Fruit fly (Drosophila melanogaster) whole organism, embryonic: ENCODE results near the gene CG10431.

Experiments used
- Abd-B ChIP-seq: fragments of 200-800 bp; sonication (Bioruptor generic); optimal IDR thresholded peaks from 2 replicates; lab custom pipeline; 2018; ENCODE audit warnings: missing biosample characterization, mild to moderate bottlenecking, missing genetic modification characterization, moderate library complexity
- CG10366 ChIP-seq: fragments of 200-800 bp; sonication (Bioruptor generic); IDR thresholded peaks from 2 replicates; pipeline ENCODE4 v1.3.6; 2022; ENCODE audit warnings: missing biosample characterization, missing genetic modification characterization
- CG11560 ChIP-seq: fragments of 200-800 bp; sonication (Bioruptor generic); IDR thresholded peaks from 3 replicates; pipeline ENCODE4 v1.3.6; 2022; ENCODE audit warnings: missing biosample characterization, missing genetic modification characterization
- CG1233 ChIP-seq: fragments of 200-800 bp; sonication (Bioruptor generic); optimal IDR thresholded peaks from 4 replicates; lab custom pipeline; 2018; ENCODE audit warnings: missing biosample characterization, mild to moderate bottlenecking, missing genetic modification characterization
- CG13624 ChIP-seq: fragments of 200-800 bp; sonication (Bioruptor generic); optimal IDR thresholded peaks from 2 replicates; lab custom pipeline; 2016; ENCODE audit warnings: missing biosample characterization, missing genetic modification characterization
- CG14860 ChIP-seq: fragments of 200-800 bp; sonication (Bioruptor generic); IDR thresholded peaks from 3 replicates; pipeline ENCODE4 v1.3.6; 2022; ENCODE audit warnings: missing biosample characterization, missing genetic modification characterization; ENCODE audit not compliant: partially characterized antibody
- CG14965 ChIP-seq: fragments of 200-800 bp; sonication (Bioruptor generic); optimal IDR thresholded peaks from 2 replicates; lab custom pipeline; 2016; ENCODE audit warnings: missing biosample characterization, missing genetic modification characterization, borderline replicate concordance
- CG15011 ChIP-seq: fragments of 200-800 bp; sonication (Bioruptor generic); optimal IDR thresholded peaks from 3 replicates; lab custom pipeline; 2018; ENCODE audit warnings: missing biosample characterization, mild to moderate bottlenecking, missing genetic modification characterization
- CG1792 ChIP-seq: fragments of 200-800 bp; sonication (Bioruptor generic); optimal IDR thresholded peaks from 2 replicates; lab custom pipeline; 2016; ENCODE audit warnings: missing biosample characterization, missing genetic modification characterization
- CG1832 ChIP-seq: fragments of 200-800 bp; sonication (Bioruptor generic); optimal IDR thresholded peaks from 2 replicates; lab custom pipeline; 2017; ENCODE audit warnings: missing biosample characterization, mild to moderate bottlenecking, missing genetic modification characterization, inconsistent platforms
- CG2129 ChIP-seq: fragments of 200-800 bp; sonication (Bioruptor generic); IDR thresholded peaks from 2 replicates; pipeline ENCODE4 v1.3.6; 2022; ENCODE audit warnings: missing biosample characterization, missing genetic modification characterization; ENCODE audit not compliant: partially characterized antibody
- CG30020 ChIP-seq: fragments of 200-800 bp; optimal IDR thresholded peaks from 2 replicates; lab custom pipeline; 2019; ENCODE audit warnings: missing biosample characterization, mild to moderate bottlenecking, missing genetic modification characterization, moderate library complexity
- CG33213 ChIP-seq: fragments of 200-800 bp; sonication (Bioruptor generic); optimal IDR thresholded peaks from 3 replicates; lab custom pipeline; 2016; ENCODE audit warnings: missing biosample characterization, missing genetic modification characterization
- CG33557 ChIP-seq: fragments of 200-800 bp; sonication (Bioruptor generic); optimal IDR thresholded peaks from 2 replicates; lab custom pipeline; 2019; ENCODE audit warnings: missing biosample characterization, mild to moderate bottlenecking, missing genetic modification characterization, moderate library complexity
- CG34224 ChIP-seq: fragments of 200-800 bp; sonication (Bioruptor generic); IDR thresholded peaks from 3 replicates; pipeline ENCODE4 v1.3.6; 2022; ENCODE audit warnings: missing biosample characterization, missing genetic modification characterization; ENCODE audit not compliant: partially characterized antibody
- CG3995 ChIP-seq: fragments of 200-800 bp; sonication (Bioruptor generic); optimal IDR thresholded peaks from 3 replicates; lab custom pipeline; 2016; ENCODE audit warnings: missing biosample characterization, missing genetic modification characterization
- CG7745 ChIP-seq: fragments of 200-800 bp; sonication (Bioruptor generic); optimal IDR thresholded peaks from 2 replicates; lab custom pipeline; 2018; ENCODE audit warnings: missing biosample characterization, mild to moderate bottlenecking, missing genetic modification characterization, moderate library complexity
- CG7839 ChIP-seq: fragments of 200-800 bp; sonication (Bioruptor generic); optimal IDR thresholded peaks from 3 replicates; lab custom pipeline; 2018; ENCODE audit warnings: missing biosample characterization, mild to moderate bottlenecking, missing genetic modification characterization, moderate library complexity
- CG9876 ChIP-seq: fragments of 200-800 bp; sonication (Bioruptor generic); optimal IDR thresholded peaks from 2 replicates; lab custom pipeline; 2016; ENCODE audit warnings: missing biosample characterization, missing genetic modification characterization
- Deaf1 ChIP-seq: fragments of 200-800 bp; optimal IDR thresholded peaks from 3 replicates; lab custom pipeline; 2019; ENCODE audit warnings: missing biosample characterization, mild to moderate bottlenecking, missing genetic modification characterization, moderate library complexity
- Doc3 ChIP-seq: fragments of 200-800 bp; sonication (Bioruptor generic); IDR thresholded peaks from 3 replicates; pipeline ENCODE4 v1.3.6; 2022; ENCODE audit warnings: missing biosample characterization, missing genetic modification characterization; ENCODE audit not compliant: partially characterized antibody
- Ets97D ChIP-seq: fragments of 200-800 bp; sonication (Bioruptor generic); optimal IDR thresholded peaks from 3 replicates; lab custom pipeline; 2016; ENCODE audit warnings: missing biosample characterization, missing genetic modification characterization
- HLHmδ ChIP-seq: fragments of 200-800 bp; sonication (Bioruptor generic); optimal IDR thresholded peaks from 2 replicates; lab custom pipeline; 2018; ENCODE audit warnings: missing biosample characterization, mild to moderate bottlenecking, missing genetic modification characterization, moderate library complexity
- HmgZ ChIP-seq: fragments of 200-800 bp; sonication (Bioruptor generic); optimal IDR thresholded peaks from 2 replicates; lab custom pipeline; 2018; ENCODE audit warnings: missing biosample characterization, mild to moderate bottlenecking, missing genetic modification characterization
- Hmr ChIP-seq: fragments of 200-800 bp; sonication (Bioruptor generic); optimal IDR thresholded peaks from 3 replicates; lab custom pipeline; 2017; ENCODE audit warnings: mild to moderate bottlenecking, missing biosample characterization, missing genetic modification reagents, missing genetic modification characterization
- Lpt ChIP-seq: fragments of >200 bp; optimal IDR thresholded peaks from 2 replicates; lab custom pipeline; 2018; ENCODE audit warnings: missing biosample characterization, missing genetic modification characterization
- MBD-R2 ChIP-seq: fragments of 200-800 bp; sonication (Bioruptor generic); IDR thresholded peaks from 2 replicates; pipeline ENCODE4 v1.3.6; 2022; ENCODE audit warnings: missing biosample characterization, missing genetic modification characterization
- Ptx1 ChIP-seq: fragments of 200-800 bp; sonication (Bioruptor generic); IDR thresholded peaks from 2 replicates; pipeline ENCODE4 v1.3.6; 2022; ENCODE audit warnings: missing biosample characterization, missing genetic modification characterization
- Rfx ChIP-seq: fragments of 200-800 bp; sonication (Bioruptor generic); IDR thresholded peaks from 2 replicates; pipeline ENCODE4 v1.3.6; 2022; ENCODE audit warnings: missing biosample characterization, missing genetic modification characterization
- Sin3A ChIP-seq: fragments of >200 bp; optimal IDR thresholded peaks from 2 replicates; lab custom pipeline; 2018
- Sry-β ChIP-seq: fragments of 200-800 bp; sonication (Bioruptor generic); optimal IDR thresholded peaks from 2 replicates; lab custom pipeline; 2018; ENCODE audit warnings: missing biosample characterization, mild to moderate bottlenecking, missing genetic modification characterization, moderate library complexity
- ab ChIP-seq: fragments of 200-800 bp; sonication (Bioruptor generic); optimal IDR thresholded peaks from 2 replicates; lab custom pipeline; 2016; ENCODE audit warnings: missing biosample characterization, missing genetic modification characterization
- bab2 ChIP-seq: fragments of 200-800 bp; sonication (Bioruptor generic); optimal IDR thresholded peaks from 2 replicates; lab custom pipeline; 2016; ENCODE audit warnings: missing biosample characterization, missing genetic modification characterization
- bigmax ChIP-seq: fragments of 200-800 bp; sonication (Bioruptor generic); optimal IDR thresholded peaks from 2 replicates; lab custom pipeline; 2018; ENCODE audit warnings: missing biosample characterization, mild to moderate bottlenecking, missing genetic modification characterization
- bsh ChIP-seq, 2 experiments: fragments of 200-800 bp; sonication (Bioruptor generic); optimal IDR thresholded peaks; 2 replicates each; lab custom pipeline; 2017 to 2018; ENCODE audit warnings: mild to moderate bottlenecking in 2 of 2, missing biosample characterization in 2 of 2, missing genetic modification characterization in 2 of 2, moderate library complexity in 1 of 2
- cato ChIP-seq: fragments of 200-800 bp; sonication (Bioruptor generic); optimal IDR thresholded peaks from 2 replicates; lab custom pipeline; 2016; ENCODE audit warnings: missing biosample characterization, missing genetic modification characterization, borderline replicate concordance
- chm ChIP-seq: fragments of 200-800 bp; sonication (Bioruptor generic); IDR thresholded peaks from 2 replicates; pipeline ENCODE4 v1.3.6; 2022; ENCODE audit warnings: missing biosample characterization, missing genetic modification characterization
- dm ChIP-seq: fragments of 200-800 bp; sonication (Bioruptor generic); optimal IDR thresholded peaks from 3 replicates; lab custom pipeline; 2016; ENCODE audit warnings: missing biosample characterization, missing genetic modification characterization
- fru ChIP-seq: fragments of >200 bp; optimal IDR thresholded peaks from 2 replicates; lab custom pipeline; 2017
- gfzf ChIP-seq: fragments of 200-800 bp; sonication (Bioruptor generic); optimal IDR thresholded peaks from 2 replicates; lab custom pipeline; 2016; ENCODE audit warnings: missing biosample characterization, mild to moderate bottlenecking, missing genetic modification characterization, moderate library complexity
- gsb ChIP-seq: fragments of 200-800 bp; sonication (Bioruptor generic); IDR thresholded peaks from 2 replicates; pipeline ENCODE4 v1.3.6; 2022; ENCODE audit warnings: missing biosample characterization, missing genetic modification characterization
- jing ChIP-seq: fragments of 200-800 bp; sonication (Bioruptor generic); optimal IDR thresholded peaks from 2 replicates; lab custom pipeline; 2018; ENCODE audit warnings: missing biosample characterization, mild to moderate bottlenecking, missing genetic modification characterization
- mirr ChIP-seq: fragments of 200-800 bp; sonication (Bioruptor generic); optimal IDR thresholded peaks from 3 replicates; lab custom pipeline; 2018; ENCODE audit warnings: missing biosample characterization, mild to moderate bottlenecking, missing genetic modification characterization
- sens ChIP-seq: fragments of 200-800 bp; sonication (Bioruptor generic); peaks from one replicate; lab custom pipeline; 2016; ENCODE audit warnings: missing biosample characterization, missing genetic modification characterization
- slp2 ChIP-seq: fragments of 200-800 bp; sonication (Bioruptor generic); optimal IDR thresholded peaks from 2 replicates; lab custom pipeline; 2016; ENCODE audit warnings: missing biosample characterization, missing genetic modification characterization
- sqz ChIP-seq: fragments of 200-800 bp; sonication (Bioruptor generic); optimal IDR thresholded peaks from 3 replicates; lab custom pipeline; 2018; ENCODE audit warnings: missing biosample characterization, mild to moderate bottlenecking, missing genetic modification characterization
- trem ChIP-seq: fragments of 200-800 bp; optimal IDR thresholded peaks from 3 replicates; lab custom pipeline; 2019; ENCODE audit warnings: missing biosample characterization, mild to moderate bottlenecking, missing genetic modification characterization, moderate library complexity
- tx ChIP-seq: fragments of 200-800 bp; sonication (Bioruptor generic); optimal IDR thresholded peaks from 2 replicates; lab custom pipeline; 2016; ENCODE audit warnings: missing biosample characterization, missing genetic modification characterization
- unpg ChIP-seq: fragments of 200-800 bp; sonication (Bioruptor generic); optimal IDR thresholded peaks from 3 replicates; lab custom pipeline; 2018; ENCODE audit warnings: missing biosample characterization, mild to moderate bottlenecking, missing genetic modification characterization, moderate library complexity
- wor ChIP-seq: fragments of 200-800 bp; sonication (Bioruptor generic); IDR thresholded peaks from 2 replicates; pipeline ENCODE4 v1.3.6; 2022; ENCODE audit warnings: missing biosample characterization, missing genetic modification characterization
- zen ChIP-seq: fragments of 200-800 bp; sonication (Bioruptor generic); optimal IDR thresholded peaks from 3 replicates; lab custom pipeline; 2018; ENCODE audit warnings: missing biosample characterization, mild to moderate bottlenecking, missing genetic modification characterization, moderate library complexity

Gene CG10431

dm6 chr2L:18948065-18948723 lies 26.3 kb upstream of the CG10431 start (continued):
- TF ChIP-seq bigmax (GFP tag; lab: Kevin White, UChicago) = no peak
- no peak for TF ChIP-seq CG10366 (GFP tag; lab: Robert Waterston, UW)
- TF ChIP-seq CG1792 = no peak
- TF ChIP-seq CG7839 (tag; lab: Kevin White, UChicago) = peak; percentile 75
- peak; percentile 94 for TF ChIP-seq sens
- peak; percentile 28 for TF ChIP-seq trem (tag; lab: Kevin White, UChicago)
- TF ChIP-seq MBD-R2 (GFP tag; lab: Robert Waterston, UW) = no peak
- TF ChIP-seq bsh (GFP tag; optimal IDR thresholded peaks at IDR 0.05; lab: Kevin White, UChicago) = peak; percentile 93 to 95
- TF ChIP-seq CG1233 (GFP tag; lab: Kevin White, UChicago) = peak; percentile 61
- no peak for TF ChIP-seq Doc3
- TF ChIP-seq sqz (GFP tag; lab: Kevin White, UChicago) = peak; percentile 35
- no peak for TF ChIP-seq Lpt (GFP tag; lab: Kevin White, UChicago)
- no peak for TF ChIP-seq CG2129 (GFP tag; lab: Robert Waterston, UW)
- TF ChIP-seq CG14965 (GFP tag; lab: Kevin White, UChicago) = no peak
- no peak for TF ChIP-seq mirr (GFP tag; lab: Kevin White, UChicago)
- TF ChIP-seq CG33213 (GFP tag; lab: Kevin White, UChicago) = no peak
- no peak for TF ChIP-seq Deaf1 (tag; lab: Kevin White, UChicago)
- no peak for TF ChIP-seq gsb
- peak; percentile 67 for TF ChIP-seq Ptx1 (GFP tag; lab: Robert Waterston, UW)
- no peak for TF ChIP-seq CG14860 (GFP tag; lab: Robert Waterston, UW)
- TF ChIP-seq Hmr (GFP tag; lab: Kevin White, UChicago) = peak; percentile 51
- no peak for TF ChIP-seq HLHmδ (GFP tag; lab: Kevin White, UChicago)
- TF ChIP-seq Abd-B (GFP tag; lab: Kevin White, UChicago) = peak; percentile 47
- no peak for TF ChIP-seq tx (GFP tag; lab: Kevin White, UChicago)
- TF ChIP-seq zen (tag; lab: Kevin White, UChicago) = no peak
- no peak for TF ChIP-seq CG9876 (GFP tag; lab: Kevin White, UChicago)
- no peak for TF ChIP-seq gfzf (GFP tag; lab: Kevin White, UChicago)
- TF ChIP-seq CG33557 (GFP tag; lab: Kevin White, UChicago) = peak; percentile 79
- no peak for TF ChIP-seq fru (lab: Kevin White, UChicago)
- no peak for TF ChIP-seq ab
- TF ChIP-seq slp2 (GFP tag; lab: Kevin White, UChicago) = peak; percentile 55
- TF ChIP-seq HmgZ (tag; lab: Kevin White, UChicago) = peak; percentile 5
- no peak for TF ChIP-seq CG7745 (tag; lab: Kevin White, UChicago)
- no peak for TF ChIP-seq dm
- TF ChIP-seq CG1832 (GFP tag; lab: Kevin White, UChicago) = no peak
- TF ChIP-seq bab2 (GFP tag; lab: Kevin White, UChicago) = peak; percentile 22
- no peak for TF ChIP-seq CG13624
- peak; percentile 62; the same call in 1 of the 2 replicates for TF ChIP-seq wor (GFP tag; lab: Robert Waterston, UW)
- TF ChIP-seq CG11560 (tag; lab: Robert Waterston, UW) = no peak
- TF ChIP-seq Sin3A (lab: Kevin White, UChicago) = no peak
- no peak for TF ChIP-seq Sry-β (GFP tag; lab: Kevin White, UChicago)
- peak; percentile 43 for TF ChIP-seq CG30020 (tag; lab: Kevin White, UChicago)
- peak; percentile 53; the same call in 1 of the 2 replicates for TF ChIP-seq chm (GFP tag; lab: Robert Waterston, UW)
- peak; percentile 81 for TF ChIP-seq unpg
- no peak for TF ChIP-seq Ets97D (GFP tag; lab: Kevin White, UChicago)
- TF ChIP-seq CG3995 = no peak
- TF ChIP-seq jing (GFP tag; lab: Kevin White, UChicago) = peak; percentile 25
- no peak; the same call in 1 of the 2 replicates for TF ChIP-seq Rfx (GFP tag; lab: Robert Waterston, UW)
- TF ChIP-seq CG15011 = no peak
- TF ChIP-seq CG34224 (GFP tag; lab: Robert Waterston, UW) = no peak
- peak; percentile 25 for TF ChIP-seq cato (GFP tag; lab: Kevin White, UChicago)
